Worm (Caenorhabditis elegans): Measurements from ENCODE around the gene K12H6.9.

DNA sequence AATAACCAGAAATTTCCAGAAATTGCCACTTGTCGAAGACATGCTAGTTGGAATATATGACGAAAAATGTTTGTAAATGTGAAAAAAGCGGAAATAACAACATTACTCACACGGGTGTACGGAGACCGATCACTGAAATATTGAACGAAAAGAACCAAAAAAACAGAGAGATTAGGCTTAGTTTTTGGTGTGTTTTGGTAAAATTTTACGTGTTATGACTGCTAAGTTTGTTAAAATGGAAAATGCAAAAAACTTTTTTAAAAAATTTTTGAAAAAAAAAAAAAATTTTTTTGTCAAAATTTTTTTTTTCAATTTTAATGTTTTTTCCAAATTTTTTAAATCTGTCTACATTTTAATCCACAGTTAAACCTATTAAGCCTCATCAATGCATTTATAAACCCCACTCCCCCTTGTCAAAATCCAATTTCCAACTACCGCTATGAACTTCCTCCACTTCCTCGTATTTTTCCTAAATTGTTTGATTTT lies 1.7 kb upstream of the K12H6.9 start, which contains the start of the genes fut-4 and K12H6.10:
- no peak for TF ChIP-seq nhr-237 (tag; optimal IDR thresholded peaks at IDR 0.05)
- no peak for TF ChIP-seq nhr-12 (tag; optimal IDR thresholded peaks at IDR 0.05)
- no peak for TF ChIP-seq elt-1 (tag; optimal IDR thresholded peaks at IDR 0.05; ENCODE audit: borderline replicate concordance, insufficient read depth)
- TF ChIP-seq ztf-11 (tag; optimal IDR thresholded peaks at IDR 0.05): no peak
- TF ChIP-seq lsy-2 (tag; optimal IDR thresholded peaks at IDR 0.05): no peak
- no peak for TF ChIP-seq elt-3 (tag; optimal IDR thresholded peaks at IDR 0.05)

Data from whole organism, mixed stage, embryonic.